Fruit fly (Drosophila melanogaster) ovary, adult (tissue): ENCODE data around the gene ChLD3.
A peak's percentile ranks its signal among the peaks of the same experiment; 100 is the strongest.

Experiments
- CG17801 ChIP-seq: fragments of 200-800 bp; optimal IDR thresholded peaks from 2 replicates; lab custom pipeline; 2019; ENCODE audit warnings: missing biosample characterization, mild to moderate bottlenecking, missing genetic modification characterization, moderate library complexity; ENCODE audit not compliant: partially characterized antibody

Gene ChLD3

dm6 chr2L:16716771-16717170, 21.9 kb upstream of the ChLD3 start:
- TF ChIP-seq CG17801 (GFP tag; lab: Kevin White, UChicago): no peak

DNA sequence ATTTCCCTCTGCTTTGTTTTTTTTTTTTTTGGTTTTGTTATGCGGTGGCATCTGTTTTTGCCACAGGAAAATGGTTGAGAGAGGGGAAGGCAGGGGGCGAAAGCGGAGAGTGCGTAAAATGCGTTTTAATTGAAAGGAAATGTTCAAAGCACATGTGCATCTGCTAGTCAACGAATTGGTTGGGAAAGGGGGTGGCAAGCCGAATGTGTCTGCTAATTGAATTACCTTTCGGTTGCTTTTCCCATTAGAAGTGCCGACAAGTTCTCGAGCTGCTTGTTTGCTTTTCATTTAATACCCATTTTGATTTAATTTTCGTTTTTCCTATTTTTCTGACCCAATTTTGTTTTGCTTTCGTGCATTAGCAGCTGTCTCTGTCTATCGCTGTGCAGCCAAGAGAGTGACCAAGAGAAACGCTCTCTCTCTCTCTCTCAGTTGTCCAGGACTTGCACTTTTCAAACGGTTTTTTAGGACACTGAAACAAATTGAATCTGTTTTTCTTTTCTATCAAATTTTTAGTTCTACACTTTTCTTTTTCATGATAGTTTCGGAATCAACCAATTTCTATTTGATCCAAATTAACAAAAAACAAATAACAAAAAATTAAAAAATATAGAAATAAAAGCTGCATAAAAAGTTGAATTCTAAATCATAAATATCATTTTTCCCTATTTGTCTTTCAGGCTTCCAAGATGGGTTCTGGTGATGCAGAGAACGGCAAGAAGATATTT, 20.0 kb upstream of the ChLD3 start:
- TF ChIP-seq CG17801 (GFP tag; lab: Kevin White, UChicago): no peak

DNA sequence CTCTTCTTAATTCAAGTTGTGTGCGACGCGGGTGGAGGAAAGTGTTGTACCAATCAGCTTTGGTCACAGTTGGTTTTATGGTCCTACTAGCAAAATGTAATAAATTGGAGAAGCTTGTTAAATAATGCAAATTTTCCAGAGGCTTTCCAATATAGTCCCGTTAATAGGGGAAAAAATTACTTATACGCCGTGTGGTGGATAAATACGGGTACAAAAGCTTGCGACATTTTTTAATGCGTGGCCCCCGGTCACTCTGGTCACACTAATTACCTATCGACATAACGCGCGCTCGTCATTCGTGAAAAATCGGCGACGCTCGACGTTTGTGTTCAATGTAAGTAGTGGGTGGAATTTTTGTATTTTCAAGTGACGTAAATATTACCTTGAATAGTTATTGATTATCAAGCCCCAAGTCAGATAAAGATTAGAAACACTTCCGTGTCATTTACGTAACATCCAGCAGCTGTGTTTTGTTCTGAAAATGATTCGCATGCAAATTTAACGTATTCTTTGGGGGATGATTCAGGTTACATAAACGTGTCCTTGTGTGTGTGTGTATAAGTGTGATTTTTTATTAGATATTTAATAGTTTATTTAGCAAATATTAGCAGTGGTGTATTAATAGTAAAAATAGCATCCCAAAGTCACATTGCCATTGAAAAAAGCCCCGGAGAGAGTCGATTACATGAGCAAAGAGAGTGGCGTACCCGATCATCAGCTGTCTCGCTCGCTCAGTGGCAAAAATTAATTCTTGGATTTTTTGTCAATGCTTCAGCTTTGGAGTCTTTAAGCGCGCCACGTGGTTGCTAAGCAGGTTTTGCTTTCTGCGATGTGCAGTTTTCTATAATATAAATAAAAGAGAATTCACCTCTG, 18.8 kb upstream of the ChLD3 start, which contains the start of gene Cyt-c-p:
Gene Cyt-c-p, plus strand, starts transcription at position 290 of the 873 bp plus-strand sequence.
- peak; percentile 19 for TF ChIP-seq CG17801 (GFP tag; lab: Kevin White, UChicago)

dm6 chr2L:16720707-16721700, 17.6 kb upstream of the ChLD3 start:
- peak; percentile 97 for TF ChIP-seq CG17801 (GFP tag; lab: Kevin White, UChicago)

DNA sequence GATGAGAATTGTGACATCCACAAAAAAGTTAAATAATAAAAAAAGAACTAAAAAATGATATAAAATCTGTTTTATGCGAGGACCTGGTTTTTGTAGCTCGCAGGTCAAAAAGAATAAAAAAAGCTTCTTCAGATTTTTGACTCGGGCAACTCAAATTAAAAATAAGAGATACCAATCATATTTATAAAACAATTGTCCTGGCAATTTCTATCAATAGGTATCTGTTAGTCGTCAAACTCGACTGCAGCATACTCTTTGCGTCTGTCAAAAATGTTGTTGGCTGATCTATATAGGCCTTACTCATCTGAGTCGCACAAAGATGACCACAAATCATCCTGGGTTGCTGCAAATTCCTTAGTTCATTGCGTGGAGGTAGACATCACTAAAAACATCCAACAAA, 16.1 kb upstream of the ChLD3 start:
- TF ChIP-seq CG17801 (GFP tag; lab: Kevin White, UChicago): no peak

- TF ChIP-seq CG17801 (GFP tag; lab: Kevin White, UChicago): peak; percentile 44
Measured at dm6 chr2L:16727578-16728023, 11.0 kb upstream of the ChLD3 start, which contains the start of gene VhaSFD. Gene VhaSFD, minus strand, starts transcription at chr2L:16727826.

dm6 chr2L:16729556-16729955, 9.1 kb upstream of the ChLD3 start, which contains the start of gene Tsen2:
Gene Tsen2, plus strand, starts transcription at chr2L:16729777.
- TF ChIP-seq CG17801 (GFP tag; lab: Kevin White, UChicago): no peak

DNA sequence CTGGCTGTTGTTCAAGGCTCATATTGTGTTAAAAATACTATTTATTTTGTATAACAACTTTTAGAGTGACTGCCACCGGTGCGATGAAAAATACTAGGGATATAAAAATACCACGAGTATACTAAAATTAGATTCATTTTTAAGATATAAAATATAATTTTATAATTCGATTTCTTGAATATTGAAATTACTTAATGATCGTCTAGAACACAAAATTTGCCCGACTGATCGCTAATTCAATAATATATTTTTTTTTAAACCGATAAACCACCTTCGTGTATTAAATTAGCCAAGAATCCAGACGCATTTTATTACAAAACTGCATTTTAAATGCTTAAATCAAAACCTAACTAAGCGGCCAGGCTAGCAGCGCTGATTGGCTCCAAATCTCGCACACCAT, 7.7 kb upstream of the ChLD3 start, which contains the start of gene CG17996:
Gene CG17996, minus strand, starts transcription at position 101 of the 400 bp plus-strand sequence.
- no peak for TF ChIP-seq CG17801 (GFP tag; lab: Kevin White, UChicago)

DNA sequence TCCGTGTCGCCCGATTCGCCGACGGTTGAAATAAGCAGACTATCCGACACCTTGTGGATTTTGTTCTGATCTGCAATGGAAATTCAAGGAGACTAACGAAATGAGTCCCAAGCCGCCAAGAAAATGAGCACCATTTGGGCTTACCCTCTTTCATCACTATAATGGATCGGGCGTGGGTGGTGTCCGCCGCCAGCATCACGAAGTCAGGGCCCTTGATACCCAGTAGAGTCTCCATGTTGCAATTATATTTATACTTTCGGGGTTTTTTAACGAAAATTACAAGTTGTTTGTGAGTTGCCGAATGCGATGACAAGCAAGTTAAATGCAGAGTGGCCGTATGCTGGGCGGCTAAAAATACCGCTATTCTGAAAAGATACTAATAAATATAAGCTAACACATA, 6.9 kb upstream of the ChLD3 start, which contains the start of gene Prosbeta4:
Gene Prosbeta4, minus strand, starts transcription at position 335 of the 400 bp plus-strand sequence.
- no peak for TF ChIP-seq CG17801 (GFP tag; lab: Kevin White, UChicago)

- no peak for TF ChIP-seq CG17801 (GFP tag; lab: Kevin White, UChicago)
Measured at dm6 chr2L:16732338-16732892, 6.2 kb upstream of the ChLD3 start, which contains the start of gene Nubp1. Gene Nubp1, plus strand, starts transcription at chr2L:16732550.

dm6 chr2L:16743055-16743805, 4.6 kb downstream of the ChLD3 start, which contains the start of the genes LSm7 and BuGZ:
Gene LSm7, minus strand, starts transcription at chr2L:16743100.
Gene BuGZ, plus strand, starts transcription at chr2L:16743405.
- TF ChIP-seq CG17801 (GFP tag; lab: Kevin White, UChicago): no peak

dm6 chr2L:16747145-16747544, 8.5 kb downstream of the ChLD3 start:
- TF ChIP-seq CG17801 (GFP tag; lab: Kevin White, UChicago): no peak

- no peak for TF ChIP-seq CG17801 (GFP tag; lab: Kevin White, UChicago)
Measured at dm6 chr2L:16752340-16752739, 13.7 kb downstream of the ChLD3 start.
